Fruit fly (Drosophila melanogaster): Measurements from ENCODE around the gene nAChRbeta3.

nAChRbeta3 gene

DNA sequence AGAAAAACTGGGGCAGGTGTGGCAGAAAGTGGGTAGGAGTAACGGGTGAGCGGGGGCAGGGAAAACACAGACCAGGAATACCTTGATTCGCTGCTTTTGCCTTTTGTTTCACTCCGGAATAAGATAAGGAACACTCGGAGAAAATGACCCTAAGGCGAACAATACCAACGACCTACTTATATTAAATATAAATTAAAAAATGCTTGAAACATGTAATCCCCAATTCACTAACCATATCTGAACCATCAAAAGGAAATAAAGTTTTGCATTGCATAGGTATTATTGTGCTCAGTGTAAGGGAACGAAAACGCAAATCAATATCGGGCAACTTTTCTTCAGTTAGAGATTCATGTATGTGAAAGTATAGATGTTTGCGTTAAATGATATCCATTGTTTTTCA is 32.9 kb upstream of the nAChRbeta3 start (continued):
- TF ChIP-seq CG10654 (GFP tag; optimal IDR thresholded peaks at IDR 0.05): no peak
- no peak for TF ChIP-seq Hmx (GFP tag; optimal IDR thresholded peaks at IDR 0.05)
- TF ChIP-seq pros (GFP tag; optimal IDR thresholded peaks at IDR 0.05): no peak
- peak; percentile 27 for TF ChIP-seq slou (GFP tag; optimal IDR thresholded peaks at IDR 0.05)
- TF ChIP-seq lola (GFP tag; optimal IDR thresholded peaks at IDR 0.05): peak in 1 of 3 experiments; percentile 51
- peak; percentile 64 for TF ChIP-seq CG13424 (tag; optimal IDR thresholded peaks at IDR 0.05)
- TF ChIP-seq Rfx (GFP tag; IDR thresholded peaks at IDR 0.05): peak; percentile 73
- TF ChIP-seq klu (GFP tag; IDR thresholded peaks at IDR 0.05): no peak
- no peak for TF ChIP-seq sna (GFP tag; IDR thresholded peaks at IDR 0.05; ENCODE audit: partially characterized antibody)
- TF ChIP-seq emc (GFP tag; optimal IDR thresholded peaks at IDR 0.05): no peak
- TF ChIP-seq CkIIα-i1 (GFP tag; IDR thresholded peaks at IDR 0.05): no peak
- no peak for TF ChIP-seq CG12744 (GFP tag; optimal IDR thresholded peaks at IDR 0.05)
- peak; percentile 28; the same call in 1 of the 3 replicates for TF ChIP-seq CG11695 (GFP tag; IDR thresholded peaks at IDR 0.05)
- TF ChIP-seq Hr3 (GFP tag; optimal IDR thresholded peaks at IDR 0.05): peak; percentile 61
- peak; percentile 40; the same call in 1 of the 2 replicates for TF ChIP-seq Atf6 (GFP tag; IDR thresholded peaks at IDR 0.05)
- TF ChIP-seq Dip3 (GFP tag; optimal IDR thresholded peaks at IDR 0.05): no peak
- peak; percentile 58 for TF ChIP-seq Chrac-16 (GFP tag; optimal IDR thresholded peaks at IDR 0.05)
- 0 out of 2 replicates have a peak, but pooled peaks have one; percentile 32 for TF ChIP-seq Nf-YA (GFP tag; IDR thresholded peaks at IDR 0.05)
- peak; percentile 25; the same call in 1 of the 2 replicates for TF ChIP-seq sob (GFP tag; IDR thresholded peaks at IDR 0.05)
- TF ChIP-seq CG4424 (GFP tag; optimal IDR thresholded peaks at IDR 0.05): peak; percentile 45
- no peak for TF ChIP-seq CG12071 (GFP tag; optimal IDR thresholded peaks at IDR 0.05)
- peak; percentile 21 for TF ChIP-seq salm (tag; optimal IDR thresholded peaks at IDR 0.05)
- peak; percentile 47 for TF ChIP-seq CG12769 (tag; optimal IDR thresholded peaks at IDR 0.05)
- no peak for TF ChIP-seq kah (GFP tag; optimal IDR thresholded peaks at IDR 0.05)
- no peak for TF ChIP-seq dan (GFP tag; IDR thresholded peaks at IDR 0.05)
- TF ChIP-seq jigr1 (GFP tag; IDR thresholded peaks at IDR 0.05): no peak
- peak; percentile 62 for TF ChIP-seq CG10209 (GFP tag; optimal IDR thresholded peaks at IDR 0.05)
- TF ChIP-seq Hmr (GFP tag; optimal IDR thresholded peaks at IDR 0.05): peak; percentile 54
- peak; percentile 74 for TF ChIP-seq Oli (tag; optimal IDR thresholded peaks at IDR 0.05)
- TF ChIP-seq CG18011 (GFP tag; optimal IDR thresholded peaks at IDR 0.05): no peak
- no peak for TF ChIP-seq CG1832 (GFP tag; optimal IDR thresholded peaks at IDR 0.05)
- TF ChIP-seq Ets65A (GFP tag): no peak
- peak; percentile 48 for TF ChIP-seq gsb-n (tag; optimal IDR thresholded peaks at IDR 0.05)
- no peak for TF ChIP-seq Fer1 (GFP tag; optimal IDR thresholded peaks at IDR 0.05)
- TF ChIP-seq sens-2 (GFP tag; IDR thresholded peaks at IDR 0.05): peak; percentile 66; the same call in 1 of the 2 replicates
- no peak for TF ChIP-seq croc (GFP tag; conservative IDR thresholded peaks at IDR 0.05)
- peak; percentile 68 for TF ChIP-seq sisA (GFP tag; IDR thresholded peaks at IDR 0.05)
- no peak for TF ChIP-seq CG31224 (GFP tag; IDR thresholded peaks at IDR 0.05)
- TF ChIP-seq luna (GFP tag; optimal IDR thresholded peaks at IDR 0.05): no peak
- no peak for TF ChIP-seq CG34224 (GFP tag; IDR thresholded peaks at IDR 0.05; ENCODE audit: partially characterized antibody)
- TF ChIP-seq pho (GFP tag; optimal IDR thresholded peaks at IDR 0.05): no peak
- TF ChIP-seq lmd (GFP tag; IDR thresholded peaks at IDR 0.05): peak; percentile 68
- peak; percentile 29 for TF ChIP-seq CG18599 (GFP tag; optimal IDR thresholded peaks at IDR 0.05)
- peak; percentile 16 to 31 for TF ChIP-seq Pdp1 (GFP tag; optimal IDR thresholded peaks at IDR 0.05)
- TF ChIP-seq CG12219 (GFP tag; optimal IDR thresholded peaks at IDR 0.05): no peak
- TF ChIP-seq CG2120 (GFP tag; optimal IDR thresholded peaks at IDR 0.05): peak; percentile 63
- TF ChIP-seq bigmax (GFP tag; optimal IDR thresholded peaks at IDR 0.05): no peak
- no peak for TF ChIP-seq CrebB (tag; optimal IDR thresholded peaks at IDR 0.05)
- peak; percentile 63 for TF ChIP-seq lilli (GFP tag; optimal IDR thresholded peaks at IDR 0.05)
- TF ChIP-seq Oaz (GFP tag; IDR thresholded peaks at IDR 0.05): peak; percentile 57
- peak; percentile 2 for TF ChIP-seq cato (GFP tag; optimal IDR thresholded peaks at IDR 0.05; ENCODE audit: borderline replicate concordance)

All from whole organism, embryonic.